Worm (Caenorhabditis elegans) whole organism, L4 larva: ENCODE results near the gene inx-7.

Source experiments
- F26F4.8 ChIP-seq: fragments of 200-800 bp; sonication (Bioruptor generic); conservative IDR thresholded peaks from 2 replicates; pipeline ENCODE4 v1.3.6; 2022; ENCODE audit warnings: missing genetic modification characterization, missing compliant biosample characterization
- F49E8.2 ChIP-seq: sonication (generic microtip); optimal IDR thresholded peaks from 2 replicates; lab custom pipeline; 2016; ENCODE audit warnings: missing compliant biosample characterization, mild to moderate bottlenecking, missing genetic modification characterization, borderline replicate concordance
- R02D3.7 ChIP-seq: fragments of 150-350 bp; sonication (generic microtip); optimal IDR thresholded peaks from 3 replicates; lab custom pipeline; 2014; ENCODE audit warnings: missing biosample characterization, missing genetic modification characterization
- T20F7.1 ChIP-seq: fragments of 200-800 bp; sonication (Bioruptor generic); optimal IDR thresholded peaks from 2 replicates; lab custom pipeline; 2018; ENCODE audit warnings: mild to moderate bottlenecking, missing genetic modification characterization, missing compliant biosample characterization
- Y48G9A.11 ChIP-seq: fragments of 200-800 bp; sonication (Bioruptor generic); IDR thresholded peaks from 2 replicates; pipeline ENCODE4 v1.3.6; 2022; ENCODE audit warnings: missing genetic modification reagents, missing genetic modification characterization, missing compliant biosample characterization
- ZK337.2 ChIP-seq: fragments of 200-800 bp; sonication (Bioruptor generic); IDR thresholded peaks from 2 replicates; pipeline ENCODE4 v1.3.6; 2022; ENCODE audit warnings: missing genetic modification reagents, missing genetic modification characterization, missing compliant biosample characterization
- ZK546.5 ChIP-seq, 2 experiments: sonication (generic microtip); optimal IDR thresholded peaks; 2 replicates each; lab custom pipeline; 2017; ENCODE audit warnings: missing biosample characterization in 2 of 2, missing genetic modification characterization in 2 of 2
- aha-1 ChIP-seq: fragments of 150-350 bp; peaks from one replicate; lab custom pipeline; 2014; ENCODE audit warnings: missing biosample characterization, missing genetic modification characterization
- aly-2 ChIP-seq: sonication (generic microtip); optimal IDR thresholded peaks from 2 replicates; lab custom pipeline; 2018; ENCODE audit warnings: missing biosample characterization, missing genetic modification characterization
- ceh-28 ChIP-seq: fragments of 150-350 bp; optimal IDR thresholded peaks from 2 replicates; lab custom pipeline; 2014; ENCODE audit warnings: missing biosample characterization, missing genetic modification reagents, missing genetic modification characterization
- ces-1 ChIP-seq: fragments of 150-350 bp; sonication (generic microtip); optimal IDR thresholded peaks from 4 replicates; lab custom pipeline; 2014; ENCODE audit warnings: missing biosample characterization, missing genetic modification reagents, missing genetic modification characterization
- dve-1 ChIP-seq: sonication (generic microtip); optimal IDR thresholded peaks from 2 replicates; lab custom pipeline; 2017; ENCODE audit warnings: antibody characterized with exemption, mild to moderate bottlenecking, missing genetic modification characterization, missing compliant biosample characterization; ENCODE audit not compliant: insufficient read depth
- fkh-10 ChIP-seq: fragments of 150-350 bp; optimal IDR thresholded peaks from 2 replicates; lab custom pipeline; 2014; ENCODE audit warnings: missing biosample characterization, missing genetic modification reagents, missing genetic modification characterization
- fos-1 ChIP-seq: fragments of 150-350 bp; optimal IDR thresholded peaks from 2 replicates; lab custom pipeline; 2014; ENCODE audit warnings: missing biosample characterization, missing genetic modification characterization
- hmg-1.1 ChIP-seq: fragments of 200-800 bp; sonication (Bioruptor generic); IDR thresholded peaks from 2 replicates; pipeline ENCODE4 v1.3.6; 2022; ENCODE audit warnings: missing genetic modification reagents, missing genetic modification characterization, missing compliant biosample characterization
- lim-7 ChIP-seq: fragments of 200-800 bp; sonication (Bioruptor generic); IDR thresholded peaks from 2 replicates; pipeline ENCODE4 v1.3.6; 2022; ENCODE audit warnings: missing genetic modification characterization, missing compliant biosample characterization
- lin-13 ChIP-seq: fragments of 150-350 bp; optimal IDR thresholded peaks from 2 replicates; lab custom pipeline; 2014; ENCODE audit warnings: missing biosample characterization, missing genetic modification reagents, missing genetic modification characterization
- lsy-2 ChIP-seq, 2 experiments: fragments of 150-350 bp in 1 of 2; sonication (generic microtip) in 1 of 2; optimal IDR thresholded peaks; 2 replicates each; lab custom pipeline; 2014 to 2017; ENCODE audit warnings: missing biosample characterization in 2 of 2, missing genetic modification characterization in 2 of 2
- madf-5 ChIP-seq, 2 experiments: fragments of 200-800 bp; sonication (Bioruptor generic); IDR thresholded peaks; 2 replicates each; pipeline ENCODE4 v1.3.6; 2022; ENCODE audit warnings: missing compliant biosample characterization in 2 of 2, missing genetic modification characterization in 2 of 2
- mdl-1 ChIP-seq, 2 experiments: fragments of 150-350 bp in 1 of 2; sonication (generic microtip) in 1 of 2; optimal IDR thresholded peaks; 2 replicates each; lab custom pipeline; 2014 to 2017; ENCODE audit warnings: missing biosample characterization in 2 of 2, missing genetic modification characterization in 2 of 2
- mxl-3 ChIP-seq: fragments of 200-800 bp; sonication (Bioruptor generic); optimal IDR thresholded peaks from 2 replicates; lab custom pipeline; 2018; ENCODE audit warnings: mild to moderate bottlenecking, missing genetic modification characterization, missing compliant biosample characterization
- nhr-237 ChIP-seq: sonication (generic microtip); optimal IDR thresholded peaks from 2 replicates; lab custom pipeline; 2017; ENCODE audit warnings: missing biosample characterization, missing genetic modification characterization
- nhr-42 ChIP-seq: fragments of 200-800 bp; sonication (Bioruptor generic); IDR thresholded peaks from 2 replicates; pipeline ENCODE4 v1.3.6; 2022; ENCODE audit warnings: missing genetic modification characterization, missing compliant biosample characterization
- nhr-77 ChIP-seq: fragments of 150-350 bp; optimal IDR thresholded peaks from 2 replicates; lab custom pipeline; 2014; ENCODE audit warnings: missing biosample characterization, missing genetic modification characterization
- pha-4 ChIP-seq, 2 experiments: fragments of 150-350 bp in 1 of 2; fragments of 200-800 bp in 1 of 2; sonication (Bioruptor generic) in 1 of 2; IDR thresholded peaks in 1 of 2; optimal IDR thresholded peaks in 1 of 2; 2 replicates each; pipeline versions ENCODE4 v1.3.6 to Lab custom; 2014 to 2022; ENCODE audit warnings: missing genetic modification characterization in 2 of 2, missing genetic modification reagents in 2 of 2, missing biosample characterization in 1 of 2, missing compliant biosample characterization in 1 of 2
- php-3 ChIP-seq: fragments of 200-800 bp; sonication (Bioruptor generic); IDR thresholded peaks from 2 replicates; pipeline ENCODE4 v1.3.6; 2022; ENCODE audit warnings: missing genetic modification reagents, missing genetic modification characterization, missing compliant biosample characterization
- snpc-4 ChIP-seq: fragments of 150-350 bp; optimal IDR thresholded peaks from 2 replicates; lab custom pipeline; 2014; ENCODE audit warnings: missing biosample characterization, missing genetic modification characterization
- unc-62 ChIP-seq, 3 experiments: fragments of 150-350 bp in 1 of 3; sonication (generic microtip); optimal IDR thresholded peaks in 2 of 3; peaks in 1 of 3; 1 replicate in 1 of 3; 2 replicates in 2 of 3; lab custom pipeline; 2014 to 2017; ENCODE audit warnings: missing biosample characterization in 3 of 3, missing genetic modification characterization in 3 of 3, missing genetic modification reagents in 3 of 3, missing genotype in 1 of 3
- vab-7 ChIP-seq: fragments of 200-800 bp; sonication (Bioruptor generic); IDR thresholded peaks from 2 replicates; pipeline ENCODE4 v1.3.6; 2022; ENCODE audit warnings: missing genetic modification reagents, missing genetic modification characterization, missing compliant biosample characterization

The inx-7 gene

DNA sequence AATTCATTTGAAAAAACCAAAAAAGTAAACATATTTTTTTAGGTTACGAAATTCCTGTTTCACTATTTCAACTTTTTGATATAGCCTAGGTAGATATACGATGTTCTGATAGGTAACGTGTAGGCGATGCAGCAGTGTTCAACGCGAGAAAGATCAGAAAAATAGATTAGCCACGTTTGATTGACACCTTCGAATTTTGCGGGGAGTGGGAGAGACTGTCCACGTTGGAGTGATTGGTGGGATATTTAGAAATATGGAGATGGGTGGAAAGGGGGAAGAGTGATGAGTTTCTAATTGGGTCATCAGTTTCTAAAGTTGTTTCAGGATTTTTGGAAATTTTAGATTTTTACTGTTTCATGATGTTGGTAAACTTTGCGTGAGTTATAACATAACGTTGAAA, 23.3 kb downstream of the inx-7 start:
- no peak for TF ChIP-seq F49E8.2
- TF ChIP-seq pha-4 (GFP tag; IDR thresholded peaks at IDR 0.05; lab: Robert Waterston, UW), result no peak
- TF ChIP-seq pha-4 (tag; optimal IDR thresholded peaks at IDR 0.05; lab: Kevin White, UChicago), result no peak
- no peak for TF ChIP-seq mxl-3 (GFP tag; lab: Kevin White, UChicago)
- TF ChIP-seq mdl-1 (tag; optimal IDR thresholded peaks at IDR 0.05; lab: Kevin White, UChicago), result no peak
- no peak for TF ChIP-seq nhr-77
- no peak for TF ChIP-seq nhr-42 (GFP tag; lab: Robert Waterston, UW)
- peak in 1 of 2 experiments; percentile 90 for TF ChIP-seq unc-62 (GFP tag; optimal IDR thresholded peaks at IDR 0.05 in 1 of 2; lab: Kevin White, UChicago)
- TF ChIP-seq unc-62 (tag; optimal IDR thresholded peaks at IDR 0.05; lab: Kevin White, UChicago), result no peak
- no peak for TF ChIP-seq F26F4.8

DNA sequence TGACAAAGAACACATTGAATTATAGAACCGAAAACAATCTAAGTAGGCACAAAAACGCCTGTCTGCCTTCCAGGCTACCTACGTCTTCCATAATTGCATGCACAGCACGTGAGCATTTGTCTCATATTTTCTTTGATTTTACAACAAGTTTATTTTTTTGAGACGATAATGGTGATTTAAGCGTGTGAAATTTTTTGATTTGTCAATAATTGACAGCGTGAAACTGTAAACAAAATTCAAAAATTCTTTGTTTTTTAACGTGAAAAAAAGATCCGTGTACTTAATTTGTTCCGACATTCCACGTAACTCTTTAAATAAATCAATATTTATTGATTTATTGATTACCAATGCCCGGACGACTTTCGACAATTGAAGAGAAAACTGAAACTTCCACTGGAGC, 29.4 kb downstream of the inx-7 start, which contains the start of gene dhhc-13:
Gene dhhc-13, plus strand, starts transcription at position 301 of the 400 bp plus-strand sequence.
- TF ChIP-seq ceh-28 (peak; percentile 71), hmg-1.1 (GFP tag; lab: Robert Waterston, UW) (no peak)

DNA sequence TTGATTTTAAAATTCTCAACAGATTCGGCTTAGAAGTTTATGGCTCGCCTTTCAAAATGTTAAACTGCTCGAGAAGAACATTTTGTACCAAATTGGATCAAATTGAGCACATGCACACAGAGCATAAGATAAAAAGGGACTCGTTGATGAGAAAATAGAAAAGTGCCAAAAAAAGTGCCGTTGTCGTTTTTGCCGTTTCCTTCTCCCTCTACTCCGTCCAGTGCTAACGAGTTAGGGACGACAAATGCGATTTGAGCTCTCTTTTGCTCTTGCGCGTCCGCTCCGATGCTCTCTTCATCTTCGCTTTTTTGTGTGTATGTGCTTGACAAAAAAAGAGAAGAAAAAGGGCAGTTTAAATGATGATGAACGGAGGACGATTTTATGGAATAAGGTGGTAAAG, 31.3 kb downstream of the inx-7 start:
- TF ChIP-seq madf-5 (GFP tag; IDR thresholded peaks at IDR 0.05; lab: Robert Waterston, UW) (no peak), fkh-10 (GFP tag; lab: Kevin White, UChicago) (peak; percentile 90), lsy-2 (tag; optimal IDR thresholded peaks at IDR 0.05; lab: Kevin White, UChicago) (no peak), nhr-42 (GFP tag; lab: Robert Waterston, UW) (no peak), fos-1 (tag; lab: Kevin White, UChicago) (no peak), ZK337.2 (GFP tag; lab: Robert Waterston, UW) (no peak), aha-1 (peak; percentile 66), ces-1 (GFP tag; lab: Kevin White, UChicago) (peak; percentile 64), T20F7.1 (no peak)

DNA sequence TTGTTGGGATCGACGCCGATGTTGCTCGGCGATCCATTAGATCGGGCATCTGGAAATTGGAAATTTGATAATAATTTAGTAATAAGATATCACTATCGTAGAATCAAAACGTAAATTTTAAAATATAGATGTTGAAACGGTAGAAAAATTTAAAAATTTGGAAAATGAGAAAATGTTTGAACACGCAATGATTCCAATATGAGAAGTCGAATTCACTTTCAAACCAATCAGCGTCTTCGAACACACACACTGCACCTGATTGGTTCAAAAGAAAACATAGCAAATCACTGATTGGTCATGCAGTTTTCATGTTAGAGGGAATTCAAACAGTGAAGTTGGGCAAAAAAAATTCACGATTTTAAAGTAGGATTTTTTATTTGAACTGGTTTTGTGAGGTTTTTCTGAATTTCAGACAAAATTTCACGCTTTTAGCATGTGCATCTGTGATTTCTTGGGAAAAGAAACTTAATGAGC, 43.1 kb downstream of the inx-7 start, which contains the start of gene H04M03.12:
Gene H04M03.12, minus strand, starts transcription at position 51 of the 474 bp plus-strand sequence.
- TF ChIP-seq nhr-237 (tag; lab: Kevin White, UChicago) (no peak), vab-7 (GFP tag; lab: Robert Waterston, UW) (no peak), R02D3.7 (tag; lab: Kevin White, UChicago) (no peak), pha-4 (GFP tag; IDR thresholded peaks at IDR 0.05; lab: Robert Waterston, UW) (no peak), pha-4 (tag; optimal IDR thresholded peaks at IDR 0.05; lab: Kevin White, UChicago) (no peak), lim-7 (GFP tag; lab: Robert Waterston, UW) (no peak)

DNA sequence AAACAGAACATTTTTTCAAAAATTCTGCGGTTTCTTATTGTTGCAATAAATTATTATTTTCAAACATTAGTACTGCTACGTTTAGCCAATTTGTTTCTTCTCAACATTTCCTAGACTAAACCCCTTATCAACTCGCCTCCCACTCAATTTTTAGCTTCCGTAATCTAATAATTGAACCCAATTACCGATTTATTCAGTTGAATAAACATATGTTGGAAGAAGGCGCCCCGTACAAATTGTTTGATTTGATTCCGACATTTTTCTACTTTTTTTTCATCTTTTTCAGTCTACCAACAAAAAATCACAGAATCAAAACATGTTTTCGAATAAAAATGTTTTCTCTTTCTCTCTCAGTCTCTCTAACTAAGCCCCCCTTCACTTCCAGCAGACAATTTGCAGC, 43.7 kb downstream of the inx-7 start:
- TF ChIP-seq F26F4.8 (no peak), ZK546.5 (tag; optimal IDR thresholded peaks at IDR 0.05; lab: Kevin White, UChicago) (no peak), aly-2 (tag; lab: Kevin White, UChicago) (no peak), pha-4 (GFP tag; IDR thresholded peaks at IDR 0.05; lab: Robert Waterston, UW) (no peak), pha-4 (tag; optimal IDR thresholded peaks at IDR 0.05; lab: Kevin White, UChicago) (no peak), Y48G9A.11 (GFP tag; lab: Robert Waterston, UW) (no peak), mxl-3 (GFP tag; lab: Kevin White, UChicago) (no peak), ces-1 (GFP tag; lab: Kevin White, UChicago) (peak; percentile 75), php-3 (GFP tag; lab: Robert Waterston, UW) (no peak)

DNA sequence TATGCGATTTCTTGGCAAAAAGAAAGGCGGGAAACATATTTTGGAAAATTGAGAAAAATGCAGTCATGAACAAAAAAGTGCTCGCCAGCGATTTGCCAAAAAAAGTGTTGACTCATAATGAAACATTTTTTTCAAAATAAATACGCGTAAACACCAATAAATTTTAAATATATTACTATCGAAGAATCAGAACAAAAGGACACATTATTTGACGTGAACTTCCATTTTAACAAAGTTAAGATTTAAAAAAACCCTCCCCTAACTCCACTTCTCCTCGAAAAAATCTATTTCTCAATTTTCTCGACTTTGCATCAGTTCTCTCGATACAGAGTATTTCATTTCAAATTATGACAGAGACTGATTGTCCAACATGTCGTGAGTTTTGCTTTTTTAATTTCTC, 50.1 kb downstream of the inx-7 start, which contains the start of gene pck-3:
Gene pck-3, plus strand, starts transcription at position 301 of the 400 bp plus-strand sequence.
- TF ChIP-seq dve-1 (no peak), lin-13 (no peak), snpc-4 (tag; lab: Kevin White, UChicago) (no peak)
